Worm (Caenorhabditis elegans) whole organism, L4 larva: ENCODE measurements around the gene mesp-1.

Source experiments
- F26F4.8 ChIP-seq: fragments of 200-800 bp; sonication (Bioruptor generic); conservative IDR thresholded peaks from 2 replicates; pipeline ENCODE4 v1.3.6; 2022; ENCODE audit warnings: missing genetic modification characterization, missing compliant biosample characterization
- F44E2.7 ChIP-seq: fragments of 200-800 bp; sonication (Bioruptor generic); IDR thresholded peaks from 2 replicates; pipeline ENCODE4 v2.1.2; 2022; ENCODE audit warnings: missing genetic modification characterization, missing compliant biosample characterization
- Y48G9A.11 ChIP-seq: fragments of 200-800 bp; sonication (Bioruptor generic); IDR thresholded peaks from 2 replicates; pipeline ENCODE4 v1.3.6; 2022; ENCODE audit warnings: missing genetic modification reagents, missing genetic modification characterization, missing compliant biosample characterization
- ZK546.5 ChIP-seq, 2 experiments: sonication (generic microtip); optimal IDR thresholded peaks; 2 replicates each; lab custom pipeline; 2017; ENCODE audit warnings: missing biosample characterization in 2 of 2, missing genetic modification characterization in 2 of 2
- aha-1 ChIP-seq: fragments of 150-350 bp; peaks from one replicate; lab custom pipeline; 2014; ENCODE audit warnings: missing biosample characterization, missing genetic modification characterization
- ama-1 ChIP-seq: fragments of 150-350 bp; optimal IDR thresholded peaks from 2 replicates; lab custom pipeline; 2014; ENCODE audit warnings: inconsistent platforms, mixed read lengths
- arid-1 ChIP-seq: fragments of 200-800 bp; sonication (Bioruptor generic); conservative IDR thresholded peaks from 2 replicates; pipeline ENCODE4 v1.3.6; 2022; ENCODE audit warnings: missing genetic modification reagents, missing genetic modification characterization, missing compliant biosample characterization
- attf-4 ChIP-seq: sonication (generic microtip); optimal IDR thresholded peaks from 3 replicates; lab custom pipeline; 2017; ENCODE audit warnings: missing biosample characterization, missing genetic modification characterization
- ceh-28 ChIP-seq: fragments of 150-350 bp; optimal IDR thresholded peaks from 2 replicates; lab custom pipeline; 2014; ENCODE audit warnings: missing biosample characterization, missing genetic modification reagents, missing genetic modification characterization
- ctbp-1 ChIP-seq: fragments of 200-800 bp; sonication (Bioruptor generic); IDR thresholded peaks from 2 replicates; pipeline ENCODE4 v1.3.6; 2022; ENCODE audit warnings: missing genetic modification reagents, missing genetic modification characterization, missing compliant biosample characterization
- daf-16 ChIP-seq, 3 experiments: sonication (generic microtip); optimal IDR thresholded peaks; 2 replicates each; lab custom pipeline; 2016 to 2017; ENCODE audit warnings: missing genetic modification characterization in 3 of 3, missing genetic modification reagents in 3 of 3, mild to moderate bottlenecking in 2 of 3, missing compliant biosample characterization in 2 of 3, missing biosample characterization in 1 of 3, moderate library complexity in 1 of 3
- daf-19 ChIP-seq: fragments of 200-800 bp; sonication (Bioruptor generic); conservative IDR thresholded peaks from 2 replicates; pipeline ENCODE4 v1.3.6; 2022; ENCODE audit warnings: missing genetic modification characterization, missing compliant biosample characterization
- daf-8 ChIP-seq: fragments of 200-800 bp; sonication (Bioruptor generic); IDR thresholded peaks from 2 replicates; pipeline ENCODE4 v1.3.6; 2022; ENCODE audit warnings: missing genetic modification characterization, missing compliant biosample characterization
- dmd-6 ChIP-seq: fragments of 200-800 bp; sonication (Bioruptor generic); IDR thresholded peaks from 2 replicates; pipeline ENCODE4 v1.3.6; 2022; ENCODE audit warnings: missing genetic modification reagents, missing genetic modification characterization, missing compliant biosample characterization
- dve-1 ChIP-seq: sonication (generic microtip); optimal IDR thresholded peaks from 2 replicates; lab custom pipeline; 2017; ENCODE audit warnings: antibody characterized with exemption, mild to moderate bottlenecking, missing genetic modification characterization, missing compliant biosample characterization; ENCODE audit not compliant: insufficient read depth
- egl-27 ChIP-seq: sonication (generic microtip); optimal IDR thresholded peaks from 3 replicates; lab custom pipeline; 2017; ENCODE audit warnings: missing biosample characterization, missing genetic modification reagents, missing genetic modification characterization
- hif-1 ChIP-seq, 2 experiments: sonication (generic microtip); optimal IDR thresholded peaks; 2 replicates each; lab custom pipeline; 2016 to 2017; ENCODE audit warnings: missing compliant biosample characterization in 2 of 2, missing genetic modification characterization in 2 of 2, missing genetic modification reagents in 2 of 2, missing genotype in 2 of 2, mild to moderate bottlenecking in 1 of 2
- hlh-11 ChIP-seq: fragments of 200-800 bp; sonication (Bioruptor generic); optimal IDR thresholded peaks from 2 replicates; lab custom pipeline; 2018; ENCODE audit warnings: mild to moderate bottlenecking, missing genetic modification characterization, missing compliant biosample characterization
- hlh-30 ChIP-seq: sonication (generic microtip); optimal IDR thresholded peaks from 2 replicates; lab custom pipeline; 2017; ENCODE audit warnings: antibody characterized with exemption, mild to moderate bottlenecking, missing genetic modification characterization, missing compliant biosample characterization; ENCODE audit not compliant: insufficient read depth
- lim-7 ChIP-seq: fragments of 200-800 bp; sonication (Bioruptor generic); IDR thresholded peaks from 2 replicates; pipeline ENCODE4 v1.3.6; 2022; ENCODE audit warnings: missing genetic modification characterization, missing compliant biosample characterization
- lin-1 ChIP-seq: fragments of 200-800 bp; sonication (Bioruptor generic); IDR thresholded peaks from 2 replicates; pipeline ENCODE4 v1.3.6; 2022; ENCODE audit warnings: missing genetic modification reagents, missing genetic modification characterization, missing compliant biosample characterization
- lir-3 ChIP-seq: sonication (generic microtip); optimal IDR thresholded peaks from 2 replicates; lab custom pipeline; 2016; ENCODE audit warnings: mild to moderate bottlenecking, missing genetic modification characterization, missing compliant biosample characterization
- lsy-2 ChIP-seq, 2 experiments: fragments of 150-350 bp in 1 of 2; sonication (generic microtip) in 1 of 2; optimal IDR thresholded peaks; 2 replicates each; lab custom pipeline; 2014 to 2017; ENCODE audit warnings: missing biosample characterization in 2 of 2, missing genetic modification characterization in 2 of 2
- mdl-1 ChIP-seq, 2 experiments: fragments of 150-350 bp in 1 of 2; sonication (generic microtip) in 1 of 2; optimal IDR thresholded peaks; 2 replicates each; lab custom pipeline; 2014 to 2017; ENCODE audit warnings: missing biosample characterization in 2 of 2, missing genetic modification characterization in 2 of 2
- mep-1 ChIP-seq: fragments of 150-350 bp; sonication (generic microtip); optimal IDR thresholded peaks from 3 replicates; lab custom pipeline; 2014; ENCODE audit warnings: missing biosample characterization, missing genetic modification characterization
- mxl-2 ChIP-seq: fragments of 200-800 bp; sonication (Bioruptor generic); conservative IDR thresholded peaks from 2 replicates; pipeline ENCODE4 v1.3.6; 2022; ENCODE audit warnings: missing genetic modification reagents, missing genetic modification characterization, missing compliant biosample characterization
- mxl-3 ChIP-seq: fragments of 200-800 bp; sonication (Bioruptor generic); optimal IDR thresholded peaks from 2 replicates; lab custom pipeline; 2018; ENCODE audit warnings: mild to moderate bottlenecking, missing genetic modification characterization, missing compliant biosample characterization
- nhr-10 ChIP-seq: fragments of 150-350 bp; optimal IDR thresholded peaks from 2 replicates; lab custom pipeline; 2014; ENCODE audit warnings: missing biosample characterization, missing genetic modification characterization
- nhr-102 ChIP-seq: sonication (generic microtip); optimal IDR thresholded peaks from 2 replicates; lab custom pipeline; 2016; ENCODE audit warnings: mild to moderate bottlenecking, missing genetic modification characterization, moderate library complexity, missing compliant biosample characterization
- nhr-28 ChIP-seq: fragments of 150-350 bp; optimal IDR thresholded peaks from 2 replicates; lab custom pipeline; 2014; ENCODE audit warnings: missing biosample characterization, missing genetic modification characterization
- nhr-41 ChIP-seq: fragments of 200-800 bp; sonication (Bioruptor generic); IDR thresholded peaks from 2 replicates; pipeline ENCODE4 v1.3.6; 2022; ENCODE audit warnings: missing genetic modification reagents, missing genetic modification characterization, missing compliant biosample characterization
- nhr-48 ChIP-seq: sonication (generic microtip); optimal IDR thresholded peaks from 2 replicates; lab custom pipeline; 2016; ENCODE audit warnings: mild to moderate bottlenecking, missing genetic modification characterization, missing compliant biosample characterization
- nhr-77 ChIP-seq: fragments of 150-350 bp; optimal IDR thresholded peaks from 2 replicates; lab custom pipeline; 2014; ENCODE audit warnings: missing biosample characterization, missing genetic modification characterization
- php-3 ChIP-seq: fragments of 200-800 bp; sonication (Bioruptor generic); IDR thresholded peaks from 2 replicates; pipeline ENCODE4 v1.3.6; 2022; ENCODE audit warnings: missing genetic modification reagents, missing genetic modification characterization, missing compliant biosample characterization
- pqm-1 ChIP-seq: sonication (generic microtip); optimal IDR thresholded peaks from 2 replicates; lab custom pipeline; 2017; ENCODE audit warnings: missing biosample characterization, missing genetic modification characterization
- rbr-2 ChIP-seq: sonication (generic microtip); optimal IDR thresholded peaks from 2 replicates; lab custom pipeline; 2016; ENCODE audit warnings: missing genotype, missing genetic modification characterization, missing compliant biosample characterization
- saeg-2 ChIP-seq: fragments of 200-800 bp; sonication (Bioruptor generic); IDR thresholded peaks from 2 replicates; pipeline ENCODE4 v1.3.6; 2022; ENCODE audit warnings: missing genetic modification reagents, missing genetic modification characterization, missing compliant biosample characterization
- snpc-1.2 ChIP-seq: fragments of 200-800 bp; sonication (Bioruptor generic); IDR thresholded peaks from 2 replicates; pipeline ENCODE4 v1.3.6; 2022; ENCODE audit warnings: missing genetic modification reagents, missing genetic modification characterization, missing compliant biosample characterization
- spr-3 ChIP-seq: fragments of 200-800 bp; sonication (Bioruptor generic); optimal IDR thresholded peaks from 2 replicates; lab custom pipeline; 2018; ENCODE audit warnings: mild to moderate bottlenecking, missing genetic modification characterization, missing compliant biosample characterization
- tra-1 ChIP-seq: fragments of 200-800 bp; sonication (Bioruptor generic); IDR thresholded peaks from 2 replicates; pipeline ENCODE4 v1.3.6; 2022; ENCODE audit warnings: missing genetic modification reagents, missing genetic modification characterization, missing compliant biosample characterization
- unc-130 ChIP-seq: sonication (generic microtip); optimal IDR thresholded peaks from 2 replicates; lab custom pipeline; 2016; ENCODE audit warnings: missing genetic modification reagents, missing genetic modification characterization, missing compliant biosample characterization
- unc-39 ChIP-seq: sonication (generic microtip); optimal IDR thresholded peaks from 2 replicates; lab custom pipeline; 2017; ENCODE audit warnings: missing biosample characterization, missing genetic modification characterization
- unc-62 ChIP-seq, 3 experiments: fragments of 150-350 bp in 1 of 3; sonication (generic microtip); optimal IDR thresholded peaks in 2 of 3; peaks in 1 of 3; 1 replicate in 1 of 3; 2 replicates in 2 of 3; lab custom pipeline; 2014 to 2017; ENCODE audit warnings: missing biosample characterization in 3 of 3, missing genetic modification characterization in 3 of 3, missing genetic modification reagents in 3 of 3, missing genotype in 1 of 3
- zfp-2 ChIP-seq: sonication (generic microtip); optimal IDR thresholded peaks from 2 replicates; lab custom pipeline; 2016; ENCODE audit warnings: mild to moderate bottlenecking, missing genetic modification characterization, missing compliant biosample characterization
- ztf-7 ChIP-seq: fragments of 150-350 bp; optimal IDR thresholded peaks from 2 replicates; lab custom pipeline; 2014; ENCODE audit warnings: missing biosample characterization, missing genetic modification characterization

The mesp-1 gene

DNA sequence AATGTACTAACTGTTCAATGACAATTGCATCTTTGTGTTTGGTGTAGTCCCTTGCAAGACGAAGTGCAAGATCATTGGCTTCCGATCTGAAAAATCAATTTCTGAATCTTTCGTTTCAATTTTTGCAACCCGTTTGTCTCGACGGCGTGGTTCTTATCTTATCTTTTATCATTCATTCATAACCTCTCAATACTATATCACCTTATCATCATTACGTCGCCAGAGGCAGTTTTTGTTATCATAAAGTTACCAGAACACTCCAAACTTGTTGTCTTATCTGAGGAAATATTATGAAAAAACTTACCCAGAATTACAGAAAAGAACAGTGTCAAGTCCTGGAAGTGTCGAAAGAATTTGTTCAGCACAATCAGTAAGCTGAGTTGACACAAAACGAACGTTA, 48.6 kb upstream of the mesp-1 start (continued):
- TF ChIP-seq lsy-2 (tag; optimal IDR thresholded peaks at IDR 0.05; lab: Kevin White, UChicago), result peak in 1 of 2 experiments; percentile 22
- no peak for TF ChIP-seq spr-3
- TF ChIP-seq unc-39 (tag; lab: Kevin White, UChicago), result no peak
- no peak for TF ChIP-seq mxl-2 (GFP tag; lab: Robert Waterston, UW)
- no peak for TF ChIP-seq daf-19 (GFP tag; lab: Robert Waterston, UW)
- TF ChIP-seq nhr-77 (tag; lab: Kevin White, UChicago), result peak; percentile 8
- TF ChIP-seq snpc-1.2 (GFP tag; lab: Robert Waterston, UW), result no peak
- no peak for TF ChIP-seq nhr-41 (GFP tag; lab: Robert Waterston, UW)
- peak in 1 of 2 experiments; percentile 23 for TF ChIP-seq mdl-1 (tag; optimal IDR thresholded peaks at IDR 0.05; lab: Kevin White, UChicago)
- TF ChIP-seq attf-4 (tag; lab: Kevin White, UChicago), result no peak
- TF ChIP-seq ama-1 (lab: Kevin White, UChicago), result no peak
- TF ChIP-seq nhr-10 (tag; lab: Kevin White, UChicago), result no peak
- no peak for TF ChIP-seq F44E2.7
- no peak for TF ChIP-seq lir-3 (tag; lab: Kevin White, UChicago)
- TF ChIP-seq nhr-48 (tag; lab: Kevin White, UChicago), result no peak
- no peak for TF ChIP-seq ctbp-1 (GFP tag; lab: Robert Waterston, UW)
- peak; percentile 79 for TF ChIP-seq nhr-28 (tag; lab: Kevin White, UChicago)
- TF ChIP-seq ztf-7 (tag; lab: Kevin White, UChicago), result no peak
- no peak for TF ChIP-seq lim-7

DNA sequence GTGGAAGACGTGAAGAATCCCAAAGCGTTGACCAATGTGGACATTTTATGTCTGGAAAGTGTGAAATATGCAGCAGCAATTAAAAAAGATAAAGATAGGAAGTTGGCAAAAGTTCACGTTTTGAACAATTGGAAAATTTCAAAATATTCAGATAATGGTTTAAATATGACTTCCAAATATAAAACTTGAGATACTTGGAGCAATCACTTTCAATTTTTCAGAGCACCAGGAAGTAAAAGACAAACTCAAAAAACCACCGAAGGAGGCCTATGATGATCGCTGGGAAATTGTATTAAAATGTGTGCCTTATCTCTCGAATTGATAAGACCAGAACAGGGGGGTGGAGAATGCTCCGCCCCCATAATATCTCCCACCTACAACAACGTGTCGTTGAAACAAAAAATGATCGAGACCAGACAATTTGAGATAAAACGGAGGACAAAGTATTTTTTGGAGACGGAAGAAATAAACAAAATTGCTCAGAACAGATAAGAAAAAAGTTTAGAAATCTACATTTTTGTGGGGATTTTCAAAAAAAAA, 47.3 kb upstream of the mesp-1 start, which contains the start of gene eppl-1:
TSS of gene eppl-1 (minus strand) at position 51 of the 540 bp plus-strand sequence.
- TF ChIP-seq ZK546.5 (tag; optimal IDR thresholded peaks at IDR 0.05; lab: Kevin White, UChicago) (no peak), pqm-1 (peak; percentile 58), aha-1 (tag; lab: Kevin White, UChicago) (peak; percentile 49), ceh-28 (tag; lab: Kevin White, UChicago) (no peak), ctbp-1 (GFP tag; lab: Robert Waterston, UW) (no peak), lin-1 (GFP tag; lab: Robert Waterston, UW) (no peak), dve-1 (tag; lab: Kevin White, UChicago) (peak; percentile 38), Y48G9A.11 (GFP tag; lab: Robert Waterston, UW) (no peak), egl-27 (no peak), rbr-2 (no peak), dmd-6 (GFP tag; lab: Robert Waterston, UW) (peak; percentile 68), hlh-11 (tag; lab: Kevin White, UChicago) (peak; percentile 55), nhr-77 (tag; lab: Kevin White, UChicago) (no peak), lsy-2 (tag; optimal IDR thresholded peaks at IDR 0.05; lab: Kevin White, UChicago) (no peak), mxl-3 (peak; percentile 64), saeg-2 (GFP tag; lab: Robert Waterston, UW) (no peak), unc-130 (no peak)

DNA sequence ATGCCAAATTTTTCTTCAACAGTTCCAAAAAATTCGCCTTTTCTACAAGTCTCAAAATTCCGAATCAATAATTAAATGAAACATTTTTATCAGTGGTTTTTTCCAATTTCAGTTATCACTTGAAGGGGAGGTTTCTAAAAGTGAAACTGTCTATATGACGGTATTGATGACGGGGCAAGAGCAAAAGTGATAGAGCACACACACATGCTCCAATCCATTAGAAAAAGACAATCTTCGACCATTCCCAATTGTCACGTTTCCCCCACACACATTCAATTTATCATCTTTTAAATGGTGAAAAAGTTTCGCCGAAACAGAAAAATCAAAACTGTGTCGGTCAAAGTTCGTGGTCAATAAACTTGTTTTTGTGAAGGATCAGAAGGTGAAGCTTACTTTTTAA, 45.9 kb upstream of the mesp-1 start:
- TF ChIP-seq hif-1 (tag; optimal IDR thresholded peaks at IDR 0.05; lab: Kevin White, UChicago) (peak in 1 of 2 experiments; percentile 81), tra-1 (GFP tag; lab: Robert Waterston, UW) (0 out of 2 replicates have a peak, but pooled peaks have one; percentile 41), mdl-1 (tag; optimal IDR thresholded peaks at IDR 0.05; lab: Kevin White, UChicago) (peak in 1 of 2 experiments; percentile 37), arid-1 (GFP tag; lab: Robert Waterston, UW) (no peak), dve-1 (tag; lab: Kevin White, UChicago) (peak; percentile 88), dmd-6 (GFP tag; lab: Robert Waterston, UW) (peak; percentile 94), daf-8 (GFP tag; lab: Robert Waterston, UW) (no peak), hlh-30 (tag; lab: Kevin White, UChicago) (peak; percentile 42), nhr-28 (tag; lab: Kevin White, UChicago) (peak; percentile 54), daf-16 (GFP tag; optimal IDR thresholded peaks at IDR 0.05; lab: Kevin White, UChicago) (no peak), daf-16 (tag; optimal IDR thresholded peaks at IDR 0.05; lab: Kevin White, UChicago) (peak; percentile 53), lsy-2 (tag; optimal IDR thresholded peaks at IDR 0.05; lab: Kevin White, UChicago) (peak in 1 of 2 experiments; percentile 26), ztf-7 (tag; lab: Kevin White, UChicago) (peak; percentile 47), zfp-2 (no peak), mep-1 (peak; percentile 15), aha-1 (tag; lab: Kevin White, UChicago) (peak; percentile 74), mxl-3 (peak; percentile 8), unc-62 (GFP tag; optimal IDR thresholded peaks at IDR 0.05 in 1 of 2; lab: Kevin White, UChicago) (peak in 1 of 2 experiments; percentile 48), unc-62 (tag; optimal IDR thresholded peaks at IDR 0.05; lab: Kevin White, UChicago) (no peak), php-3 (GFP tag; lab: Robert Waterston, UW) (peak; percentile 74), pqm-1 (peak; percentile 66), F26F4.8 (GFP tag; lab: Robert Waterston, UW) (no peak), nhr-102 (tag; lab: Kevin White, UChicago) (no peak), lim-7 (peak; percentile 9; the same call in 1 of the 2 replicates), nhr-48 (tag; lab: Kevin White, UChicago) (peak; percentile 12)
